Fruit fly (Drosophila melanogaster) whole organism, embryonic: ENCODE results near the gene Zw.

Experiments
- Atf3 ChIP-seq: fragments of 200-800 bp; sonication (Bioruptor generic); optimal IDR thresholded peaks from 3 replicates; lab custom pipeline; 2016; ENCODE audit warnings: missing biosample characterization, missing genetic modification characterization
- BEAF-32 ChIP-seq: fragments of 200-800 bp; sonication (Bioruptor generic); optimal IDR thresholded peaks from 3 replicates; lab custom pipeline; 2017; ENCODE audit warnings: missing biosample characterization, missing genetic modification characterization, mild to moderate bottlenecking, moderate library complexity, missing genetic modification reagents
- Blimp-1 ChIP-seq: fragments of 200-800 bp; sonication (Bioruptor generic); optimal IDR thresholded peaks from 3 replicates; lab custom pipeline; 2018; ENCODE audit warnings: missing biosample characterization, missing genetic modification characterization, mild to moderate bottlenecking, moderate library complexity, missing genetic modification reagents
- CG10565 ChIP-seq: fragments of 200-800 bp; sonication (Bioruptor generic); optimal IDR thresholded peaks from 3 replicates; lab custom pipeline; 2016; ENCODE audit warnings: missing biosample characterization, mild to moderate bottlenecking, missing genetic modification characterization
- CG12236 ChIP-seq: fragments of 200-800 bp; sonication (Bioruptor generic); optimal IDR thresholded peaks from 2 replicates; lab custom pipeline; 2016; ENCODE audit warnings: missing biosample characterization, missing genetic modification characterization
- CG14441 ChIP-seq: fragments of 200-800 bp; sonication (Bioruptor generic); IDR thresholded peaks from 2 replicates; pipeline ENCODE4 v1.3.6; 2022; ENCODE audit warnings: missing biosample characterization, missing genetic modification characterization
- CG1603 ChIP-seq: fragments of 200-800 bp; sonication (Bioruptor generic); optimal IDR thresholded peaks from 2 replicates; lab custom pipeline; 2019; ENCODE audit warnings: missing biosample characterization, mild to moderate bottlenecking, missing genetic modification characterization, moderate library complexity
- CG16813 ChIP-seq: fragments of 200-800 bp; sonication (Bioruptor generic); IDR thresholded peaks from 3 replicates; pipeline ENCODE4 v1.3.6; 2022; ENCODE audit warnings: missing biosample characterization, missing genetic modification characterization; ENCODE audit not compliant: partially characterized antibody
- CG17361 ChIP-seq: fragments of 200-800 bp; sonication (Bioruptor generic); IDR thresholded peaks from 3 replicates; pipeline ENCODE4 v1.3.6; 2022; ENCODE audit warnings: missing biosample characterization, missing genetic modification characterization
- CG17802 ChIP-seq: fragments of 200-800 bp; sonication (Bioruptor generic); optimal IDR thresholded peaks from 2 replicates; lab custom pipeline; 2018; ENCODE audit warnings: missing biosample characterization, mild to moderate bottlenecking, missing genetic modification characterization, moderate library complexity
- CG18764 ChIP-seq: fragments of 200-800 bp; sonication (Bioruptor generic); optimal IDR thresholded peaks from 3 replicates; lab custom pipeline; 2016; ENCODE audit warnings: missing biosample characterization, missing genetic modification characterization
- CG3995 ChIP-seq: fragments of 200-800 bp; sonication (Bioruptor generic); optimal IDR thresholded peaks from 3 replicates; lab custom pipeline; 2016; ENCODE audit warnings: missing biosample characterization, missing genetic modification characterization
- CG4282 ChIP-seq: fragments of 200-800 bp; sonication (Bioruptor generic); optimal IDR thresholded peaks from 2 replicates; lab custom pipeline; 2016; ENCODE audit warnings: missing biosample characterization, missing genetic modification characterization
- CG4854 ChIP-seq: fragments of 200-800 bp; sonication (Bioruptor generic); optimal IDR thresholded peaks from 2 replicates; lab custom pipeline; 2016; ENCODE audit warnings: missing biosample characterization, missing genetic modification characterization, inconsistent platforms
- CG8281 ChIP-seq: fragments of 200-800 bp; sonication (Bioruptor generic); optimal IDR thresholded peaks from 2 replicates; lab custom pipeline; 2018; ENCODE audit warnings: missing biosample characterization, mild to moderate bottlenecking, missing genetic modification characterization, moderate library complexity
- CG8388 ChIP-seq: fragments of 200-800 bp; sonication (Bioruptor generic); optimal IDR thresholded peaks from 2 replicates; lab custom pipeline; 2019; ENCODE audit warnings: missing biosample characterization, mild to moderate bottlenecking, missing genetic modification characterization, moderate library complexity
- Camta ChIP-seq: fragments of 200-800 bp; sonication (Bioruptor generic); optimal IDR thresholded peaks from 2 replicates; lab custom pipeline; 2016; ENCODE audit warnings: missing biosample characterization, missing genetic modification characterization
- D19B ChIP-seq: fragments of 200-800 bp; sonication (Bioruptor generic); optimal IDR thresholded peaks from 2 replicates; lab custom pipeline; 2017; ENCODE audit warnings: missing biosample characterization, mild to moderate bottlenecking, missing genetic modification characterization
- Deaf1 ChIP-seq: fragments of 200-800 bp; optimal IDR thresholded peaks from 3 replicates; lab custom pipeline; 2019; ENCODE audit warnings: missing biosample characterization, mild to moderate bottlenecking, missing genetic modification characterization, moderate library complexity
- E2f2 ChIP-seq: fragments of 200-800 bp; sonication (Bioruptor generic); IDR thresholded peaks from 2 replicates; pipeline ENCODE4 v1.3.6; 2022; ENCODE audit warnings: missing biosample characterization, missing genetic modification characterization
- ERR ChIP-seq: fragments of 200-800 bp; sonication (Bioruptor generic); optimal IDR thresholded peaks from 2 replicates; lab custom pipeline; 2016; ENCODE audit warnings: missing biosample characterization, missing genetic modification characterization
- Elba2 ChIP-seq: fragments of 200-800 bp; sonication (Bioruptor generic); optimal IDR thresholded peaks from 3 replicates; lab custom pipeline; 2016; ENCODE audit warnings: missing biosample characterization, missing genetic modification characterization
- HLHmδ ChIP-seq: fragments of 200-800 bp; sonication (Bioruptor generic); optimal IDR thresholded peaks from 2 replicates; lab custom pipeline; 2018; ENCODE audit warnings: missing biosample characterization, mild to moderate bottlenecking, missing genetic modification characterization, moderate library complexity
- Hr39 ChIP-seq: fragments of >200 bp; optimal IDR thresholded peaks from 2 replicates; lab custom pipeline; 2017
- Hr78 ChIP-seq, 2 experiments: fragments of 200-800 bp in 1 of 2; fragments of >200 bp in 1 of 2; sonication (Bioruptor generic) in 1 of 2; optimal IDR thresholded peaks; 2 replicates each; lab custom pipeline; 2017 to 2019; ENCODE audit warnings: missing biosample characterization in 2 of 2, missing genetic modification characterization in 2 of 2, mild to moderate bottlenecking in 1 of 2, moderate library complexity in 1 of 2
- Lim3 ChIP-seq: fragments of 200-800 bp; sonication (Bioruptor generic); IDR thresholded peaks from 2 replicates; pipeline ENCODE4 v1.3.6; 2022; ENCODE audit warnings: missing biosample characterization, missing genetic modification characterization
- Meics ChIP-seq: fragments of 200-800 bp; sonication (Bioruptor generic); optimal IDR thresholded peaks from 2 replicates; lab custom pipeline; 2017; ENCODE audit warnings: missing biosample characterization, mild to moderate bottlenecking, missing genetic modification characterization
- Optix ChIP-seq: fragments of 200-800 bp; sonication (Bioruptor generic); IDR thresholded peaks from 3 replicates; pipeline ENCODE4 v1.3.6; 2022; ENCODE audit warnings: missing biosample characterization, missing genetic modification characterization
- Sox100B ChIP-seq: fragments of 200-800 bp; sonication (Bioruptor generic); optimal IDR thresholded peaks from 3 replicates; lab custom pipeline; 2018; ENCODE audit warnings: missing biosample characterization, mild to moderate bottlenecking, missing genetic modification characterization
- Taf1 ChIP-seq: fragments of 200-800 bp; sonication (Bioruptor generic); IDR thresholded peaks from 2 replicates; pipeline ENCODE4 v1.3.6; 2022; ENCODE audit warnings: missing biosample characterization, missing genetic modification characterization
- Vsx1 ChIP-seq: fragments of 200-800 bp; sonication (Bioruptor generic); optimal IDR thresholded peaks from 2 replicates; lab custom pipeline; 2017; ENCODE audit warnings: missing biosample characterization, mild to moderate bottlenecking, missing genetic modification characterization, missing genetic modification reagents
- ara ChIP-seq: fragments of 200-800 bp; sonication (Bioruptor generic); IDR thresholded peaks from 2 replicates; pipeline ENCODE4 v1.3.6; 2022; ENCODE audit warnings: missing biosample characterization, missing genetic modification characterization
- ato ChIP-seq: fragments of 200-800 bp; sonication (Bioruptor generic); IDR thresholded peaks from 2 replicates; pipeline ENCODE4 v1.3.6; 2022; ENCODE audit warnings: missing biosample characterization, missing genetic modification characterization; ENCODE audit not compliant: partially characterized antibody
- bowl ChIP-seq: fragments of 200-800 bp; sonication (Bioruptor generic); IDR thresholded peaks from 2 replicates; pipeline ENCODE4 v1.3.6; 2022; ENCODE audit warnings: missing biosample characterization, missing genetic modification characterization
- ci ChIP-seq: fragments of 200-800 bp; sonication (Bioruptor generic); IDR thresholded peaks from 3 replicates; pipeline ENCODE4 v1.3.6; 2022; ENCODE audit warnings: missing biosample characterization, missing genetic modification characterization
- crol ChIP-seq: fragments of 200-800 bp; sonication (Bioruptor generic); IDR thresholded peaks from 2 replicates; pipeline ENCODE4 v1.3.6; 2022; ENCODE audit warnings: missing biosample characterization, missing genetic modification characterization
- cwo ChIP-seq: fragments of 200-800 bp; sonication (Bioruptor generic); optimal IDR thresholded peaks from 3 replicates; lab custom pipeline; 2017; ENCODE audit warnings: missing biosample characterization, missing genetic modification characterization, mild to moderate bottlenecking, moderate library complexity, missing genetic modification reagents
- da ChIP-seq: fragments of 200-800 bp; sonication (Bioruptor generic); optimal IDR thresholded peaks from 2 replicates; lab custom pipeline; 2016; ENCODE audit warnings: missing biosample characterization, missing genetic modification characterization
- dati ChIP-seq: fragments of 200-800 bp; sonication (Bioruptor generic); IDR thresholded peaks from 2 replicates; pipeline ENCODE4 v1.3.6; 2022; ENCODE audit warnings: missing biosample characterization, missing genetic modification characterization
- dimm ChIP-seq: fragments of 200-800 bp; sonication (Bioruptor generic); IDR thresholded peaks from 2 replicates; pipeline ENCODE4 v1.3.6; 2022; ENCODE audit warnings: missing biosample characterization, missing genetic modification characterization
- dmrt99B ChIP-seq: fragments of 200-800 bp; sonication (Bioruptor generic); optimal IDR thresholded peaks from 2 replicates; lab custom pipeline; 2018; ENCODE audit warnings: missing biosample characterization, mild to moderate bottlenecking, missing genetic modification characterization, moderate library complexity
- dpn ChIP-seq, 2 experiments: fragments of 200-800 bp; sonication (Bioruptor generic); optimal IDR thresholded peaks; 3 replicates each; lab custom pipeline; 2016; ENCODE audit warnings: missing biosample characterization in 2 of 2, missing genetic modification characterization in 2 of 2
- gsb ChIP-seq: fragments of 200-800 bp; sonication (Bioruptor generic); IDR thresholded peaks from 2 replicates; pipeline ENCODE4 v1.3.6; 2022; ENCODE audit warnings: missing biosample characterization, missing genetic modification characterization
- insv ChIP-seq, 2 experiments: fragments of 200-800 bp; sonication (Bioruptor generic); optimal IDR thresholded peaks; 3 replicates each; lab custom pipeline; 2016 to 2018; ENCODE audit warnings: missing biosample characterization in 2 of 2, missing genetic modification characterization in 2 of 2
- jigr1 ChIP-seq: fragments of 200-800 bp; sonication (Bioruptor generic); IDR thresholded peaks from 3 replicates; pipeline ENCODE4 v1.3.6; 2022; ENCODE audit warnings: missing biosample characterization, missing genetic modification characterization
- onecut ChIP-seq: fragments of 200-800 bp; sonication (Bioruptor generic); IDR thresholded peaks from 2 replicates; pipeline ENCODE4 v1.3.6; 2022; ENCODE audit warnings: missing biosample characterization, missing genetic modification characterization
- rib ChIP-seq: fragments of 200-800 bp; sonication (Bioruptor generic); IDR thresholded peaks from 2 replicates; pipeline ENCODE4 v1.3.6; 2022; ENCODE audit warnings: missing biosample characterization, missing genetic modification characterization
- sens ChIP-seq: fragments of 200-800 bp; sonication (Bioruptor generic); peaks from one replicate; lab custom pipeline; 2016; ENCODE audit warnings: missing biosample characterization, missing genetic modification characterization
- stwl ChIP-seq: fragments of 200-800 bp; sonication (Bioruptor generic); optimal IDR thresholded peaks from 3 replicates; lab custom pipeline; 2018; ENCODE audit warnings: missing biosample characterization, mild to moderate bottlenecking, missing genetic modification characterization, moderate library complexity
- sug ChIP-seq: fragments of 200-800 bp; optimal IDR thresholded peaks from 2 replicates; lab custom pipeline; 2019; ENCODE audit warnings: missing biosample characterization, mild to moderate bottlenecking, missing genetic modification characterization, moderate library complexity
- tx ChIP-seq: fragments of 200-800 bp; sonication (Bioruptor generic); optimal IDR thresholded peaks from 2 replicates; lab custom pipeline; 2016; ENCODE audit warnings: missing biosample characterization, missing genetic modification characterization

Gene Zw

dm6 chrX:19667444-19668104, 522 bp downstream of the Zw start (continued):
- TF ChIP-seq Camta (GFP tag; lab: Kevin White, UChicago): no peak
- TF ChIP-seq E2f2 (GFP tag; lab: Robert Waterston, UW): no peak
- TF ChIP-seq rib (GFP tag; lab: Robert Waterston, UW): no peak
- no peak for TF ChIP-seq CG18764
- no peak for TF ChIP-seq Sox100B
- TF ChIP-seq CG17802: no peak
- TF ChIP-seq insv (GFP tag; optimal IDR thresholded peaks at IDR 0.05; lab: Kevin White, UChicago): peak in 1 of 2 experiments; percentile 84
- no peak for TF ChIP-seq dati
- no peak for TF ChIP-seq Optix (GFP tag; lab: Robert Waterston, UW)
- peak; percentile 37 for TF ChIP-seq sens
- TF ChIP-seq ara: no peak
- TF ChIP-seq Vsx1: no peak
- peak; percentile 68 for TF ChIP-seq Blimp-1 (GFP tag; lab: Kevin White, UChicago)
- TF ChIP-seq CG4282 (GFP tag; lab: Kevin White, UChicago): no peak
- TF ChIP-seq CG1603 (tag; lab: Kevin White, UChicago): peak; percentile 81
- no peak for TF ChIP-seq tx (GFP tag; lab: Kevin White, UChicago)
- peak; percentile 92 for TF ChIP-seq Elba2
- no peak for TF ChIP-seq Meics (GFP tag; lab: Kevin White, UChicago)
- TF ChIP-seq CG10565: no peak
- no peak for TF ChIP-seq stwl
- no peak for TF ChIP-seq Lim3 (GFP tag; lab: Robert Waterston, UW)
- TF ChIP-seq jigr1: no peak
- TF ChIP-seq CG8388 (GFP tag; lab: Kevin White, UChicago): peak; percentile 80
- no peak for TF ChIP-seq dpn (GFP tag; optimal IDR thresholded peaks at IDR 0.05; lab: Kevin White, UChicago)
- peak; percentile 83 for TF ChIP-seq ERR (GFP tag; lab: Kevin White, UChicago)
- no peak for TF ChIP-seq ato (GFP tag; lab: Robert Waterston, UW)
- TF ChIP-seq crol: peak; percentile 77
- TF ChIP-seq Atf3 (GFP tag; lab: Kevin White, UChicago): no peak
- TF ChIP-seq HLHmδ (GFP tag; lab: Kevin White, UChicago): no peak
- TF ChIP-seq Taf1 (GFP tag; lab: Robert Waterston, UW): no peak
- TF ChIP-seq ci (GFP tag; lab: Robert Waterston, UW): no peak
- no peak for TF ChIP-seq CG4854 (GFP tag; lab: Kevin White, UChicago)
- TF ChIP-seq Deaf1 (tag; lab: Kevin White, UChicago): peak; percentile 36
- peak in 1 of 2 experiments; percentile 67 for TF ChIP-seq Hr78 (GFP tag; optimal IDR thresholded peaks at IDR 0.05; lab: Kevin White, UChicago)
- TF ChIP-seq dmrt99B (tag; lab: Kevin White, UChicago): no peak
- no peak for TF ChIP-seq onecut (GFP tag; lab: Robert Waterston, UW)
- TF ChIP-seq sug: peak; percentile 32
- TF ChIP-seq cwo (GFP tag; lab: Kevin White, UChicago): peak; percentile 50
- TF ChIP-seq gsb (GFP tag; lab: Robert Waterston, UW): no peak
- TF ChIP-seq CG17361: no peak
- TF ChIP-seq CG16813 (GFP tag; lab: Robert Waterston, UW): no peak
- no peak for TF ChIP-seq D19B (GFP tag; lab: Kevin White, UChicago)
- no peak for TF ChIP-seq dimm
- TF ChIP-seq bowl (GFP tag; lab: Robert Waterston, UW): no peak
- peak; percentile 68 for TF ChIP-seq CG3995 (GFP tag; lab: Kevin White, UChicago)
- no peak for TF ChIP-seq CG12236 (GFP tag; lab: Kevin White, UChicago)
- TF ChIP-seq Hr39 (lab: Kevin White, UChicago): no peak
- TF ChIP-seq da (GFP tag; lab: Kevin White, UChicago): no peak
- peak; percentile 7 for TF ChIP-seq BEAF-32 (GFP tag; lab: Kevin White, UChicago)
- no peak for TF ChIP-seq CG8281 (tag; lab: Kevin White, UChicago)
- no peak for TF ChIP-seq CG14441 (GFP tag; lab: Robert Waterston, UW)
